Worm (Caenorhabditis elegans) whole organism, mixed stage, embryonic: ENCODE results near the gene Y41G9A.6.

Source experiments
- M03D4.4 ChIP-seq: sonication (generic microtip); optimal IDR thresholded peaks from 2 replicates; lab custom pipeline; 2017; ENCODE audit warnings: mild to moderate bottlenecking, missing genetic modification characterization, missing compliant biosample characterization
- bed-3 ChIP-seq: fragments of 200-800 bp; sonication (Bioruptor generic); optimal IDR thresholded peaks from 3 replicates; lab custom pipeline; 2018; ENCODE audit warnings: mild to moderate bottlenecking, missing genetic modification characterization, moderate library complexity, missing compliant biosample characterization
- blmp-1 ChIP-seq: fragments of 150-350 bp; optimal IDR thresholded peaks from 2 replicates; lab custom pipeline; 2014; ENCODE audit warnings: missing biosample characterization, missing genetic modification characterization
- ceh-39 ChIP-seq: fragments of 150-350 bp; optimal IDR thresholded peaks from 2 replicates; lab custom pipeline; 2014; ENCODE audit warnings: missing biosample characterization, missing genetic modification characterization
- ceh-43 ChIP-seq: fragments of 200-800 bp; sonication (Bioruptor generic); optimal IDR thresholded peaks from 2 replicates; lab custom pipeline; 2018; ENCODE audit warnings: mild to moderate bottlenecking, missing genetic modification characterization, moderate library complexity, missing compliant biosample characterization
- ceh-83 ChIP-seq: fragments of 200-800 bp; sonication (Bioruptor generic); optimal IDR thresholded peaks from 2 replicates; lab custom pipeline; 2018; ENCODE audit warnings: mild to moderate bottlenecking, missing genetic modification characterization, missing compliant biosample characterization
- cnd-1 ChIP-seq: fragments of 200-800 bp; sonication (Bioruptor generic); optimal IDR thresholded peaks from 2 replicates; lab custom pipeline; 2018; ENCODE audit warnings: mild to moderate bottlenecking, missing genetic modification characterization, missing compliant biosample characterization
- drap-1 ChIP-seq: fragments of 200-800 bp; sonication (Bioruptor generic); optimal IDR thresholded peaks from 3 replicates; lab custom pipeline; 2018; ENCODE audit warnings: mild to moderate bottlenecking, missing genetic modification characterization, missing compliant biosample characterization
- elt-1 ChIP-seq: sonication (generic microtip); optimal IDR thresholded peaks from 2 replicates; lab custom pipeline; 2017; ENCODE audit warnings: missing genetic modification characterization, mild to moderate bottlenecking, missing compliant biosample characterization, antibody characterized with exemption, moderate library complexity, borderline replicate concordance; ENCODE audit not compliant: insufficient read depth
- elt-3 ChIP-seq: fragments of 150-350 bp; optimal IDR thresholded peaks from 2 replicates; lab custom pipeline; 2014; ENCODE audit warnings: missing biosample characterization, missing genetic modification characterization
- flh-1 ChIP-seq: fragments of 200-800 bp; sonication (Bioruptor generic); optimal IDR thresholded peaks from 2 replicates; lab custom pipeline; 2018; ENCODE audit warnings: mild to moderate bottlenecking, missing genetic modification characterization, moderate library complexity, missing compliant biosample characterization
- ham-2 ChIP-seq: fragments of 200-800 bp; sonication (Bioruptor generic); optimal IDR thresholded peaks from 2 replicates; lab custom pipeline; 2018; ENCODE audit warnings: mild to moderate bottlenecking, missing genetic modification characterization, missing compliant biosample characterization
- hlh-1 ChIP-seq: fragments of 150-350 bp; optimal IDR thresholded peaks from 2 replicates; lab custom pipeline; 2014; ENCODE audit warnings: missing biosample characterization, missing genetic modification reagents, missing genetic modification characterization
- lin-13 ChIP-seq: fragments of 150-350 bp; optimal IDR thresholded peaks from 2 replicates; lab custom pipeline; 2014; ENCODE audit warnings: missing biosample characterization, missing genetic modification characterization
- lin-32 ChIP-seq: fragments of 200-800 bp; sonication (Bioruptor generic); optimal IDR thresholded peaks from 2 replicates; lab custom pipeline; 2018; ENCODE audit warnings: mild to moderate bottlenecking, missing genetic modification characterization, missing compliant biosample characterization
- lsy-2 ChIP-seq: fragments of 150-350 bp; optimal IDR thresholded peaks from 2 replicates; lab custom pipeline; 2014; ENCODE audit warnings: missing biosample characterization, missing genetic modification characterization
- mab-5 ChIP-seq: fragments of 150-350 bp; optimal IDR thresholded peaks from 2 replicates; lab custom pipeline; 2014; ENCODE audit warnings: missing biosample characterization, missing genetic modification characterization
- mep-1 ChIP-seq: fragments of 150-350 bp; optimal IDR thresholded peaks from 2 replicates; lab custom pipeline; 2017; ENCODE audit warnings: missing biosample characterization, missing genetic modification reagents, missing genetic modification characterization, inconsistent platforms
- mls-2 ChIP-seq: sonication (generic microtip); optimal IDR thresholded peaks from 2 replicates; lab custom pipeline; 2016; ENCODE audit warnings: mild to moderate bottlenecking, missing genetic modification characterization, moderate library complexity, missing compliant biosample characterization
- nhr-12 ChIP-seq: fragments of 150-350 bp; optimal IDR thresholded peaks from 2 replicates; lab custom pipeline; 2014; ENCODE audit warnings: missing biosample characterization, missing genetic modification characterization
- nhr-2 ChIP-seq: fragments of 150-350 bp; optimal IDR thresholded peaks from 2 replicates; lab custom pipeline; 2014; ENCODE audit warnings: missing biosample characterization, missing genetic modification characterization
- nhr-28 ChIP-seq: fragments of 150-350 bp; optimal IDR thresholded peaks from 2 replicates; lab custom pipeline; 2014; ENCODE audit warnings: missing biosample characterization, missing genetic modification characterization
- nhr-76 ChIP-seq: sonication (generic microtip); optimal IDR thresholded peaks from 2 replicates; lab custom pipeline; 2017; ENCODE audit warnings: missing biosample characterization, missing genetic modification characterization
- sem-2 ChIP-seq: fragments of 200-800 bp; sonication (Bioruptor generic); optimal IDR thresholded peaks from 2 replicates; lab custom pipeline; 2018; ENCODE audit warnings: mild to moderate bottlenecking, missing genetic modification characterization, missing compliant biosample characterization
- snpc-4 ChIP-seq: fragments of 150-350 bp; optimal IDR thresholded peaks from 2 replicates; lab custom pipeline; 2014; ENCODE audit warnings: missing biosample characterization, missing genetic modification characterization
- sptf-1 ChIP-seq: sonication (generic microtip); optimal IDR thresholded peaks from 2 replicates; lab custom pipeline; 2017; ENCODE audit warnings: mild to moderate bottlenecking, missing genetic modification characterization, moderate library complexity, missing compliant biosample characterization
- tbx-8 ChIP-seq: fragments of 200-800 bp; sonication (Bioruptor generic); optimal IDR thresholded peaks from 2 replicates; lab custom pipeline; 2018; ENCODE audit warnings: mild to moderate bottlenecking, missing genetic modification characterization, moderate library complexity, missing compliant biosample characterization
- unc-120 ChIP-seq: sonication (generic microtip); optimal IDR thresholded peaks from 2 replicates; lab custom pipeline; 2017; ENCODE audit warnings: missing genetic modification characterization, missing compliant biosample characterization; ENCODE audit not compliant: poor library complexity, severe bottlenecking
- unc-39 ChIP-seq: fragments of 150-350 bp; optimal IDR thresholded peaks from 2 replicates; lab custom pipeline; 2014; ENCODE audit warnings: missing biosample characterization, missing genetic modification characterization
- unc-62 ChIP-seq: fragments of 150-350 bp; optimal IDR thresholded peaks from 2 replicates; lab custom pipeline; 2014; ENCODE audit warnings: missing biosample characterization, missing genetic modification reagents, missing genetic modification characterization
- zip-8 ChIP-seq: fragments of 150-350 bp; optimal IDR thresholded peaks from 2 replicates; lab custom pipeline; 2014; ENCODE audit warnings: missing biosample characterization, missing genetic modification characterization
- ztf-11 ChIP-seq: fragments of 150-350 bp; optimal IDR thresholded peaks from 2 replicates; lab custom pipeline; 2014; ENCODE audit warnings: missing biosample characterization, missing genetic modification characterization

Gene Y41G9A.6

ce11 chrX:2960703-2961102, 42.9 kb downstream of the Y41G9A.6 start:
- TF ChIP-seq ceh-43 (no peak), unc-39 (tag; lab: Kevin White, UChicago) (no peak), ztf-11 (no peak), mls-2 (tag; lab: Kevin White, UChicago) (no peak), flh-1 (GFP tag; lab: Kevin White, UChicago) (no peak), unc-120 (tag; lab: Kevin White, UChicago) (no peak), hlh-1 (tag; lab: Kevin White, UChicago) (no peak), ceh-39 (tag; lab: Kevin White, UChicago) (no peak), ham-2 (GFP tag; lab: Kevin White, UChicago) (no peak), nhr-2 (tag; lab: Kevin White, UChicago) (no peak), ceh-83 (GFP tag; lab: Kevin White, UChicago) (no peak), lsy-2 (tag; lab: Kevin White, UChicago) (no peak), M03D4.4 (tag; lab: Kevin White, UChicago) (no peak), sem-2 (GFP tag; lab: Kevin White, UChicago) (no peak), mep-1 (no peak), elt-3 (tag; lab: Kevin White, UChicago) (no peak), lin-32 (GFP tag; lab: Kevin White, UChicago) (no peak)

- TF ChIP-seq blmp-1 (tag; lab: Kevin White, UChicago) (no peak), mab-5 (tag; lab: Kevin White, UChicago) (no peak), drap-1 (GFP tag; lab: Kevin White, UChicago) (no peak), ceh-43 (no peak), ham-2 (GFP tag; lab: Kevin White, UChicago) (no peak), elt-1 (tag; lab: Kevin White, UChicago) (no peak), ceh-83 (GFP tag; lab: Kevin White, UChicago) (no peak), unc-62 (GFP tag; lab: Kevin White, UChicago) (no peak), M03D4.4 (tag; lab: Kevin White, UChicago) (no peak), tbx-8 (no peak), mls-2 (tag; lab: Kevin White, UChicago) (no peak), zip-8 (tag; lab: Kevin White, UChicago) (no peak), ztf-11 (no peak), nhr-76 (tag; lab: Kevin White, UChicago) (no peak), nhr-28 (no peak), lsy-2 (tag; lab: Kevin White, UChicago) (no peak), sptf-1 (tag; lab: Kevin White, UChicago) (no peak), elt-3 (tag; lab: Kevin White, UChicago) (no peak), hlh-1 (tag; lab: Kevin White, UChicago) (no peak), unc-39 (tag; lab: Kevin White, UChicago) (no peak)
Observed at ce11 chrX:2957446-2957985, 46.1 kb downstream of the Y41G9A.6 start, which contains the start of gene gbb-1. Gene gbb-1, plus strand, starts transcription at chrX:2957935.

ce11 chrX:2955628-2956027, 48.0 kb downstream of the Y41G9A.6 start:
- no peak for TF ChIP-seq sem-2 (GFP tag; lab: Kevin White, UChicago)
- TF ChIP-seq tbx-8 = no peak
- TF ChIP-seq nhr-12 (tag; lab: Kevin White, UChicago) = no peak
- TF ChIP-seq bed-3 (GFP tag; lab: Kevin White, UChicago) = no peak
- TF ChIP-seq ztf-11 = no peak
- no peak for TF ChIP-seq lin-13 (tag; lab: Kevin White, UChicago)
- TF ChIP-seq cnd-1 (tag; lab: Kevin White, UChicago) = no peak
- TF ChIP-seq ceh-39 (tag; lab: Kevin White, UChicago) = no peak
- no peak for TF ChIP-seq snpc-4 (tag; lab: Kevin White, UChicago)
- no peak for TF ChIP-seq nhr-2 (tag; lab: Kevin White, UChicago)
- no peak for TF ChIP-seq ceh-43
- no peak for TF ChIP-seq unc-120 (tag; lab: Kevin White, UChicago)
- no peak for TF ChIP-seq lin-32 (GFP tag; lab: Kevin White, UChicago)
- no peak for TF ChIP-seq mab-5 (tag; lab: Kevin White, UChicago)
- no peak for TF ChIP-seq unc-39 (tag; lab: Kevin White, UChicago)
- TF ChIP-seq elt-1 (tag; lab: Kevin White, UChicago) = no peak
- TF ChIP-seq, all 35 proteins: peak for 0
